Fruit fly (Drosophila melanogaster): ENCODE data around the gene uif.

- TF ChIP-seq Ets98B (GFP tag; IDR thresholded peaks at IDR 0.05) (peak; percentile 71), D1 (tag; optimal IDR thresholded peaks at IDR 0.05) (peak; percentile 57), CG10348 (GFP tag; IDR thresholded peaks at IDR 0.05) (no peak), CG9948 (tag; optimal IDR thresholded peaks at IDR 0.05) (peak; percentile 30), CG8301 (tag; optimal IDR thresholded peaks at IDR 0.05) (peak; percentile 56), CG17806 (tag; optimal IDR thresholded peaks at IDR 0.05) (peak; percentile 34), Snoo (tag; optimal IDR thresholded peaks at IDR 0.05) (no peak)
Measured at dm6 chr2L:7033100-7033675, 23.0 kb upstream of the uif start.

Measured in whole organism, pupa.